Worm (Caenorhabditis elegans) whole organism, mixed stage, embryonic: ENCODE results near the gene F19C7.4.

ENCODE experiments used
- M03D4.4 ChIP-seq: sonication (generic microtip); optimal IDR thresholded peaks from 2 replicates; lab custom pipeline; 2017; ENCODE audit warnings: mild to moderate bottlenecking, missing genetic modification characterization, missing compliant biosample characterization
- bed-3 ChIP-seq: fragments of 200-800 bp; sonication (Bioruptor generic); optimal IDR thresholded peaks from 3 replicates; lab custom pipeline; 2018; ENCODE audit warnings: mild to moderate bottlenecking, missing genetic modification characterization, moderate library complexity, missing compliant biosample characterization
- blmp-1 ChIP-seq: fragments of 150-350 bp; optimal IDR thresholded peaks from 2 replicates; lab custom pipeline; 2014; ENCODE audit warnings: missing biosample characterization, missing genetic modification characterization
- ces-1 ChIP-seq: fragments of 150-350 bp; optimal IDR thresholded peaks from 2 replicates; lab custom pipeline; 2014; ENCODE audit warnings: missing biosample characterization, missing genetic modification reagents, missing genetic modification characterization
- elt-3 ChIP-seq: fragments of 150-350 bp; optimal IDR thresholded peaks from 2 replicates; lab custom pipeline; 2014; ENCODE audit warnings: missing biosample characterization, missing genetic modification characterization
- hlh-1 ChIP-seq: fragments of 150-350 bp; optimal IDR thresholded peaks from 2 replicates; lab custom pipeline; 2014; ENCODE audit warnings: missing biosample characterization, missing genetic modification reagents, missing genetic modification characterization
- lin-13 ChIP-seq: fragments of 150-350 bp; optimal IDR thresholded peaks from 2 replicates; lab custom pipeline; 2014; ENCODE audit warnings: missing biosample characterization, missing genetic modification characterization
- lsy-2 ChIP-seq: fragments of 150-350 bp; optimal IDR thresholded peaks from 2 replicates; lab custom pipeline; 2014; ENCODE audit warnings: missing biosample characterization, missing genetic modification characterization
- mep-1 ChIP-seq: fragments of 150-350 bp; optimal IDR thresholded peaks from 2 replicates; lab custom pipeline; 2017; ENCODE audit warnings: missing biosample characterization, missing genetic modification reagents, missing genetic modification characterization, inconsistent platforms
- nhr-237 ChIP-seq: fragments of 150-350 bp; optimal IDR thresholded peaks from 2 replicates; lab custom pipeline; 2014; ENCODE audit warnings: missing biosample characterization, missing genetic modification characterization
- nhr-28 ChIP-seq: fragments of 150-350 bp; optimal IDR thresholded peaks from 2 replicates; lab custom pipeline; 2014; ENCODE audit warnings: missing biosample characterization, missing genetic modification characterization
- nhr-76 ChIP-seq: sonication (generic microtip); optimal IDR thresholded peaks from 2 replicates; lab custom pipeline; 2017; ENCODE audit warnings: missing biosample characterization, missing genetic modification characterization
- unc-39 ChIP-seq: fragments of 150-350 bp; optimal IDR thresholded peaks from 2 replicates; lab custom pipeline; 2014; ENCODE audit warnings: missing biosample characterization, missing genetic modification characterization
- ztf-11 ChIP-seq: fragments of 150-350 bp; optimal IDR thresholded peaks from 2 replicates; lab custom pipeline; 2014; ENCODE audit warnings: missing biosample characterization, missing genetic modification characterization

ce11 chrIV:4587532-4587931 lies 15.1 kb upstream of the F19C7.4 start:
- no peak for TF ChIP-seq M03D4.4 (tag; lab: Kevin White, UChicago)
- no peak for TF ChIP-seq hlh-1
- no peak for TF ChIP-seq unc-39 (tag; lab: Kevin White, UChicago)
- TF ChIP-seq nhr-28 (tag; lab: Kevin White, UChicago): no peak
- no peak for TF ChIP-seq ces-1
- no peak for TF ChIP-seq nhr-237 (tag; lab: Kevin White, UChicago)
- no peak for TF ChIP-seq lin-13 (tag; lab: Kevin White, UChicago)
- no peak for TF ChIP-seq mep-1
- no peak for TF ChIP-seq lsy-2 (tag; lab: Kevin White, UChicago)
- TF ChIP-seq elt-3: no peak
- TF ChIP-seq nhr-76 (tag; lab: Kevin White, UChicago): no peak
- no peak for TF ChIP-seq bed-3 (GFP tag; lab: Kevin White, UChicago)
- no peak for TF ChIP-seq ztf-11 (tag; lab: Kevin White, UChicago)
- no peak for TF ChIP-seq blmp-1 (tag; lab: Kevin White, UChicago)
